Worm (Caenorhabditis elegans): ENCODE data around the gene fbxa-5.

The fbxa-5 gene

DNA sequence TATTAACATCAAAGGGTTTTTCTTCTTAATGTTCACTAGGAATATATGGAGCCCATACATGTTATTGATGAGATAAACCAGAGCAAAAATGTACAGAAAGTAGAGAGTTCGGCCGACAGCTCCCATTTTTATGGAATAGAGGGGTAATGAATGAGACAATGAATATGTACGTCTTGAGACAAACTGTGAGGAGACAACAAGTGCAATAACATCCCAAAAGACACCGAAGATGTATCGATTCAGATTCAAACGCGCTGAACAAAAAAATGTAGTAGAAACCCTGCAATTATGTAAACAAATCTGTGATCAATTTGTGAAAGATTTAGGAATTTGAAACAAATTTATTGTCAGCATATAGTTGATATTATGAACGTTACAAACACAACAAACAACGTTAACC, 6.9 kb upstream of the fbxa-5 start:
- TF ChIP-seq efl-1 (optimal IDR thresholded peaks at IDR 0.05), result no peak
- TF ChIP-seq efl-1 (GFP tag; optimal IDR thresholded peaks at IDR 0.05 in 1 of 2), result peak in 1 of 2 experiments; percentile 51
- TF ChIP-seq ceh-8 (GFP tag; optimal IDR thresholded peaks at IDR 0.05), result no peak
- TF ChIP-seq nhr-28 (tag; optimal IDR thresholded peaks at IDR 0.05), result no peak
- TF ChIP-seq fos-1 (tag; optimal IDR thresholded peaks at IDR 0.05), result no peak
- TF ChIP-seq elt-2 (tag; optimal IDR thresholded peaks at IDR 0.05), result no peak
- no peak for TF ChIP-seq nhr-47 (tag; optimal IDR thresholded peaks at IDR 0.05)

DNA sequence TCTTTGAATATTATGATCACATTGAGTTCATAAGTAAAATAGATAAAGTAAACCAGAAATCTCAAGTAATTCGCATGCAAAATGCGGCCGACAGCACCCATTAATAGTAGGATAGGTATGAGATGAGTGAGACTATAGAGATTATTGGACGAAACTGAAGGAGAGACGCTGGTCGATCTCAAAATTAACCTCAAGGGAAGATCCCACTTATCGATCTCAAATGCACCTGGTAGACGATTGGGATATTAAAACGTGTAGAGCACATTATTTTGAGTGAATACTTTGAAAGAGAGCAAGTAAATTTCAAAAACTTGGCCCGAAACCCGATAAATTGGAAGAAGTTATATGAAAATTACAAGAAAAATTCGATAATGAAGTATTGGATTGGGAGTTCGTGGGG, 5.6 kb upstream of the fbxa-5 start, which contains the start of gene Y82E9BL.6:
Y82E9BL.6 (minus strand) TSS at position 101 of the 400 bp plus-strand sequence.
- no peak for TF ChIP-seq nhr-90 (tag; optimal IDR thresholded peaks at IDR 0.05; ENCODE audit: poor library complexity)
- no peak for TF ChIP-seq ceh-88 (GFP tag; IDR thresholded peaks at IDR 0.05)
- no peak for TF ChIP-seq pqm-1 (tag; optimal IDR thresholded peaks at IDR 0.05)
- TF ChIP-seq pax-3 (tag; optimal IDR thresholded peaks at IDR 0.05), result no peak

DNA sequence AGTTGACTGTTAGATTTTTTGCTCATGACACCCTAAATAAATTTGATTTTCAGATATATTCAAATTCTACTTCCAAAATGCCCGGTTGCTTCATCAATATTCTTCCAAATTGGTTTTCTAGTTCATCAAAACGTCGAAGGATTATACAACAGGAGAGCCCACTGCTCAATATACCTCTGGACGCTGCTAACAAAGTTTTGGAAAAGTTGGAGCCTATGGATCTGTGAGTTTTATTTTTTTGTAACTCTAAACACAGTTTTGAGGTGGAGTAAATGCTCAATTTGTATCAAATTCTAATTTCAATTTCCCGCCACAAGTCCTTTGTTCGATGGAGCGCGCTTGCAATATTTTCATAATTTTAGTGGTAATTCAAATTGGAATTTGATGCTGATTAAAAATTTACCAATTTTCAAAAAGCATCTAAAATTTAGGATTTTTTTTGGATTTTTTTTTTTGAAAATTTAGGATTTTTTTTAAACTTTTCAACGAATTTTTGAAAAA, 2.8 kb upstream of the fbxa-5 start, which contains the start of gene fbxa-27:
fbxa-27 (plus strand) TSS at position 51 of the 501 bp plus-strand sequence.
- TF ChIP-seq elt-3 (tag; optimal IDR thresholded peaks at IDR 0.05) (no peak), nhr-11 (tag; optimal IDR thresholded peaks at IDR 0.05) (no peak), fkh-10 (GFP tag; optimal IDR thresholded peaks at IDR 0.05) (no peak), skn-1 (tag; optimal IDR thresholded peaks at IDR 0.05) (no peak), mdl-1 (tag; optimal IDR thresholded peaks at IDR 0.05) (no peak), unc-130 (tag; optimal IDR thresholded peaks at IDR 0.05) (no peak), sox-4 (tag; optimal IDR thresholded peaks at IDR 0.05) (no peak), efl-1 (optimal IDR thresholded peaks at IDR 0.05) (peak; percentile 27 to 63), efl-1 (GFP tag; optimal IDR thresholded peaks at IDR 0.05 in 1 of 2) (peak; percentile 62 to 76), lir-3 (tag; optimal IDR thresholded peaks at IDR 0.05; ENCODE audit: poor library complexity) (no peak), dpl-1 (GFP tag; optimal IDR thresholded peaks at IDR 0.05) (peak in 1 of 3 experiments; percentile 44), ets-5 (GFP tag; IDR thresholded peaks at IDR 0.05) (no peak), dsc-1 (tag; optimal IDR thresholded peaks at IDR 0.05) (no peak), lin-35 (GFP tag; optimal IDR thresholded peaks at IDR 0.05) (peak in 1 of 2 experiments; percentile 20), pax-3 (tag; optimal IDR thresholded peaks at IDR 0.05) (no peak)

DNA sequence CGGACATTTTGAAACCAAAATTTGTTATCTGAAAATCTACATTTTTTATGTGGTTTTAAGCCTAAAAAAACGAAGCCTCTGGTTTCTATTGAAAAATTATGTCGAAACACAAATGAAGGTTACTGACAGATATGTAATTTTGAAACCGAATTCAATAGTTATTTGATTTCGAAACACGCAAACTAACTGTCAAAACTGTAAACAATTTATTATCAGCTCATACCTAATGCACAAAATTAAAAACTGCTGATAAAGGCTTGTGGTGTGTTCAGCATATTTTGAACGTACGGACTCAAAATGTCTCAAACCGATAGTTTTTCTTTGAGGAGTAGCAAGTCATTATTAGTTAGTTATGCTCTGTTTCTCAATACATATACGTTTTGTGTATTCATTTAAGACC, 2.3 kb upstream of the fbxa-5 start, which contains the start of gene fbxa-26:
fbxa-26 (minus strand) TSS at position 35 of the 400 bp plus-strand sequence.
- TF ChIP-seq dpl-1 (GFP tag; optimal IDR thresholded peaks at IDR 0.05), result no peak
- no peak for TF ChIP-seq lin-13 (GFP tag; optimal IDR thresholded peaks at IDR 0.05)
- TF ChIP-seq unc-30 (tag; optimal IDR thresholded peaks at IDR 0.05), result no peak

DNA sequence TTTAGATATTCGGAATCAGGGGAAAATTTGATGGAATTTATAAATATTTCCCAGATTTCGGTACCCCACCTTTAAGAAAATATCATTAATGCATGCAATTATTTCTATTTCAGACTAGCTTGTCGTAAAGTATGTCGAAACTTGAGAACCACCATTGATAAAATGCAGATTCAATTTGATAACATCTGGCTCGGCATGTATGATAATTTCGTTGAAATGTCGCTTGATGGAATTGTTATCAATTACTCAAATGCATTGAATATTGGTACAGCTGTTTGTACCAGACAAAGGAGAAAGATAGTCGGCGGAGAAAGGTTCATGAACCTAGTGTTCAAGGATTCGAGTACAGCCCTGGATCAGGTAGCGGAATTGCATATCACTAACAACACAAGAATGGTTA, 8.2 kb downstream of the fbxa-5 start, which contains the start of gene Y82E9BL.19:
Y82E9BL.19 (plus strand) TSS at position 123 of the 400 bp plus-strand sequence.
- TF ChIP-seq nhr-11 (tag; optimal IDR thresholded peaks at IDR 0.05) (no peak), nhr-76 (tag; optimal IDR thresholded peaks at IDR 0.05) (no peak), mdl-1 (tag; optimal IDR thresholded peaks at IDR 0.05) (no peak), elt-2 (tag; optimal IDR thresholded peaks at IDR 0.05) (peak; percentile 23)

DNA sequence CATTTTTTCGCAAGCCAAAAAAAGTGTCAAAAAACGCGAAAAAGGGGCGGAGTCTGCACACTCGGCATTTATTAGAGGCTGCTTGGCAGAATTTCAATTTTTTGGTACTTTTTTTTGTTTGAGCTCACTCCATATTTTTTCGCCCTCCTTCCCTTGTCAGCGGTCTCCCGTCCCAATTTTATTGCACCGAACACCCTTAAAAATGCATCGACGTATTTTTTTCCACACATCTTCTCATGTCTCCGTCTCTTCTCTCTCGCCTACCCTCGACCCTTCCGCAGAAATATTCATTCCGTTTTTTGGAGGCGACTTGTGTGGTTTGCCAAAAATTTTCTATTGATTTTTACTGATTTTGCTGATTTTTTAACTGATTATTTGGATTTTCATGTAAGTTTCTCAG, 13.7 kb downstream of the fbxa-5 start, which contains the start of gene Y82E9BL.18:
Y82E9BL.18 (plus strand) TSS at position 301 of the 400 bp plus-strand sequence.
- TF ChIP-seq mab-9 (GFP tag; IDR thresholded peaks at IDR 0.05), result no peak
- no peak for TF ChIP-seq lsy-2 (tag; optimal IDR thresholded peaks at IDR 0.05)
- TF ChIP-seq nhr-90 (tag; optimal IDR thresholded peaks at IDR 0.05; ENCODE audit: poor library complexity), result no peak
- no peak for TF ChIP-seq unc-86 (tag; optimal IDR thresholded peaks at IDR 0.05)
- TF ChIP-seq ces-1 (GFP tag; optimal IDR thresholded peaks at IDR 0.05), result no peak
- TF ChIP-seq C04F5.9 (tag; optimal IDR thresholded peaks at IDR 0.05), result no peak
- TF ChIP-seq blmp-1 (tag; optimal IDR thresholded peaks at IDR 0.05), result no peak
- no peak for TF ChIP-seq mep-1 (tag; optimal IDR thresholded peaks at IDR 0.05)
- TF ChIP-seq nhr-237 (tag; optimal IDR thresholded peaks at IDR 0.05), result no peak
- TF ChIP-seq mef-2 (tag; optimal IDR thresholded peaks at IDR 0.05), result no peak
- TF ChIP-seq efl-3 (GFP tag; optimal IDR thresholded peaks at IDR 0.05), result no peak
- no peak for TF ChIP-seq dpl-1 (GFP tag; optimal IDR thresholded peaks at IDR 0.05)
- TF ChIP-seq ceh-88 (GFP tag; IDR thresholded peaks at IDR 0.05), result no peak
- TF ChIP-seq ztf-11 (tag; optimal IDR thresholded peaks at IDR 0.05), result no peak
- TF ChIP-seq vab-15 (tag; optimal IDR thresholded peaks at IDR 0.05), result no peak
- TF ChIP-seq nhr-85 (tag), result no peak
